Worm (Caenorhabditis elegans) whole organism, L3 larva: ENCODE results near the gene smrc-1.

Experiments used
- ceh-28 ChIP-seq: fragments of 150-350 bp; optimal IDR thresholded peaks from 2 replicates; lab custom pipeline; 2014; ENCODE audit warnings: missing biosample characterization, missing genetic modification reagents, missing genetic modification characterization
- egl-5 ChIP-seq: fragments of 150-350 bp; optimal IDR thresholded peaks from 2 replicates; lab custom pipeline; 2017; ENCODE audit warnings: missing biosample characterization, missing genetic modification reagents, missing genetic modification characterization, inconsistent platforms
- elt-3 ChIP-seq, 3 experiments: fragments of 150-350 bp in 1 of 3; sonication (generic microtip) in 2 of 3; optimal IDR thresholded peaks; 2 replicates in 2 of 3; 4 replicates in 1 of 3; lab custom pipeline; 2014 to 2017; ENCODE audit warnings: missing biosample characterization in 3 of 3, missing genetic modification characterization in 3 of 3
- fos-1 ChIP-seq: fragments of 150-350 bp; optimal IDR thresholded peaks from 2 replicates; lab custom pipeline; 2014; ENCODE audit warnings: missing biosample characterization, missing genetic modification characterization
- lin-15B ChIP-seq: fragments of 150-350 bp; optimal IDR thresholded peaks from 2 replicates; lab custom pipeline; 2014; ENCODE audit warnings: missing biosample characterization, missing genetic modification characterization
- mdl-1 ChIP-seq: fragments of 150-350 bp; optimal IDR thresholded peaks from 2 replicates; lab custom pipeline; 2014; ENCODE audit warnings: missing biosample characterization, missing genetic modification characterization
- nhr-23 ChIP-seq: fragments of 150-350 bp; optimal IDR thresholded peaks from 2 replicates; lab custom pipeline; 2014; ENCODE audit warnings: missing biosample characterization, missing genetic modification reagents, missing genetic modification characterization
- nhr-237 ChIP-seq: fragments of 150-350 bp; optimal IDR thresholded peaks from 2 replicates; lab custom pipeline; 2014; ENCODE audit warnings: missing biosample characterization, missing genetic modification characterization
- skn-1 ChIP-seq: fragments of 150-350 bp; optimal IDR thresholded peaks from 2 replicates; lab custom pipeline; 2014; ENCODE audit warnings: missing biosample characterization, missing genetic modification characterization
- unc-39 ChIP-seq: sonication (generic microtip); optimal IDR thresholded peaks from 4 replicates; lab custom pipeline; 2017; ENCODE audit warnings: missing biosample characterization, missing genetic modification characterization
- zag-1 ChIP-seq: fragments of 150-350 bp; optimal IDR thresholded peaks from 2 replicates; lab custom pipeline; 2014; ENCODE audit warnings: missing biosample characterization, missing genetic modification characterization

DNA sequence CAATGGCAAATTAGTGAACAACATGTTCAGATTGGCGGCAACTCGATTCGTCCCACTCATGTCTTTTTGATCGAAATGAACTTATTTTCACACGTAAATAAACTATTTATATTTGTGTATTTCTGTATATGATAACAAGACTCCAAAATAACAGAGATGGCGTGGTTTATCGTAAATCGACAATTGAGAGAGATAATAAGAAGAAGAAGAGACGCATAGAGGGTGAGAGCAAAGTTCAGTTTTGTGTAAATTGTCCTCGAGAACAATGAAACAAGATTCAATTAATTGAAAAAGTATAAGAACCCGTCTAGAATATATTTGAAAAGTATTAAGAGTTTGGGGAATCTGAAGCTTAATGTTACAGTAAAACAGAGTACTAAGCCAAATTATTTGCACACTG, 20.7 kb downstream of the smrc-1 start:
- TF ChIP-seq egl-5 (tag; lab: Kevin White, UChicago) (no peak), elt-3 (tag; optimal IDR thresholded peaks at IDR 0.05; lab: Kevin White, UChicago) (no peak), zag-1 (tag; lab: Kevin White, UChicago) (no peak), nhr-23 (tag; lab: Kevin White, UChicago) (no peak), ceh-28 (tag; lab: Kevin White, UChicago) (no peak), nhr-237 (tag; lab: Kevin White, UChicago) (no peak), skn-1 (tag; lab: Kevin White, UChicago) (no peak), lin-15B (tag; lab: Kevin White, UChicago) (peak; percentile 2), unc-39 (tag; lab: Kevin White, UChicago) (no peak), mdl-1 (tag; lab: Kevin White, UChicago) (no peak), fos-1 (tag; lab: Kevin White, UChicago) (no peak)
